Fruit fly (Drosophila melanogaster): ENCODE results near the gene Aplip1.

Gene Aplip1

DNA sequence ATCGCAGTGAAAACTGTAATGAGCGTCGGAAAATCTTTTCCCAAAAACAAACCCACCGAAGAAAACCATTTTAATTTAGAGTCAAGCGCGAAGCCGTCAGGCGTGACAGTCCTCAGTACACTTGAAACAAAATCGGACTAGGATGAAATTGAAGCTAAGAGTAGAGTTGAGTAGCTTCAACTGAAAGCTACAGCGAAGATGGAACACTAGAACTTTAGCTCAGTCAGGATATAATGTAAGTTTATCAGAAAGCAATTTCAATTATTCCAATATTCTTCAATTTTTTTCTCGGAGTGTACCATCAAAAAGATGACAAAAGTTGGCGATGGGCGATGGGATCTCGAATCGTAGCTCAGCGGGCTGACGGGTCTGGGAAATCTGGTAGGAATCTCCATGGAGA lies 20.3 kb downstream of the Aplip1 start (continued):
- TF ChIP-seq tll (GFP tag; optimal IDR thresholded peaks at IDR 0.05) (no peak), gcm (GFP tag; optimal IDR thresholded peaks at IDR 0.05) (peak; percentile 10), scrt (GFP tag; optimal IDR thresholded peaks at IDR 0.05) (no peak), bbx (GFP tag; IDR thresholded peaks at IDR 0.05; ENCODE audit: partially characterized antibody) (no peak), CG6175 (GFP tag; IDR thresholded peaks at IDR 0.05) (no peak), ranshi (GFP tag; IDR thresholded peaks at IDR 0.05) (peak; percentile 55; the same call in 1 of the 2 replicates), Mad (GFP tag; optimal IDR thresholded peaks at IDR 0.05) (no peak), CG11085 (GFP tag; IDR thresholded peaks at IDR 0.05) (no peak), Gsc (GFP tag; IDR thresholded peaks at IDR 0.05) (no peak), stwl (tag; optimal IDR thresholded peaks at IDR 0.05) (no peak), zfh1 (GFP tag; IDR thresholded peaks at IDR 0.05) (no peak), CG11398 (GFP tag; optimal IDR thresholded peaks at IDR 0.05) (no peak), CG12769 (tag; optimal IDR thresholded peaks at IDR 0.05) (peak; percentile 32), HLH54F (GFP tag; optimal IDR thresholded peaks at IDR 0.05) (no peak), cwo (GFP tag; optimal IDR thresholded peaks at IDR 0.05) (no peak), H15 (GFP tag; IDR thresholded peaks at IDR 0.05) (0 out of 3 replicates have a peak, but pooled peaks have one; percentile 37), CG30403 (GFP tag; optimal IDR thresholded peaks at IDR 0.05) (peak; percentile 45), fru (optimal IDR thresholded peaks at IDR 0.05) (no peak), slbo (GFP tag; IDR thresholded peaks at IDR 0.05) (0 out of 2 replicates have a peak, but pooled peaks have one; percentile 7), CG8944 (GFP tag; optimal IDR thresholded peaks at IDR 0.05) (no peak), exex (tag; optimal IDR thresholded peaks at IDR 0.05) (no peak), pfk (GFP tag; optimal IDR thresholded peaks at IDR 0.05) (no peak), gt (GFP tag; IDR thresholded peaks at IDR 0.05) (no peak), Hr51 (GFP tag; optimal IDR thresholded peaks at IDR 0.05) (peak in 1 of 2 experiments; percentile 46), CG10321 (GFP tag; IDR thresholded peaks at IDR 0.05) (no peak), Doc3 (GFP tag; IDR thresholded peaks at IDR 0.05; ENCODE audit: partially characterized antibody) (no peak), dan (GFP tag; IDR thresholded peaks at IDR 0.05) (no peak), CG10462 (GFP tag; optimal IDR thresholded peaks at IDR 0.05) (no peak), dysf (GFP tag; IDR thresholded peaks at IDR 0.05) (no peak), btn (GFP tag; optimal IDR thresholded peaks at IDR 0.05) (peak; percentile 47), CG1832 (GFP tag; optimal IDR thresholded peaks at IDR 0.05) (no peak), Trl (optimal IDR thresholded peaks at IDR 0.05) (no peak), Trl (GFP tag; optimal IDR thresholded peaks at IDR 0.05) (peak; percentile 2), bab2 (GFP tag; optimal IDR thresholded peaks at IDR 0.05) (peak; percentile 1), CkIIα-i1 (GFP tag; IDR thresholded peaks at IDR 0.05) (no peak), repo (GFP tag; optimal IDR thresholded peaks at IDR 0.05) (peak; percentile 1), Ets97D (GFP tag; optimal IDR thresholded peaks at IDR 0.05) (no peak), Atf3 (GFP tag; optimal IDR thresholded peaks at IDR 0.05) (no peak), jumu (GFP tag; optimal IDR thresholded peaks at IDR 0.05) (peak; percentile 32), CG2120 (GFP tag; optimal IDR thresholded peaks at IDR 0.05) (no peak), CG31441 (GFP tag; IDR thresholded peaks at IDR 0.05) (peak; percentile 48), phol (tag; optimal IDR thresholded peaks at IDR 0.05) (peak; percentile 66), CG11093 (GFP tag; IDR thresholded peaks at IDR 0.05) (no peak), Dek (tag; optimal IDR thresholded peaks at IDR 0.05) (no peak), eyg (GFP tag; optimal IDR thresholded peaks at IDR 0.05) (no peak), CG12744 (GFP tag; optimal IDR thresholded peaks at IDR 0.05) (no peak), CG3847 (GFP tag; IDR thresholded peaks at IDR 0.05) (no peak), Awh (GFP tag; IDR thresholded peaks at IDR 0.05) (no peak), fd96Cb (tag; optimal IDR thresholded peaks at IDR 0.05) (peak; percentile 67), NfI (GFP tag; optimal IDR thresholded peaks at IDR 0.05) (peak; percentile 13), CG9876 (GFP tag; optimal IDR thresholded peaks at IDR 0.05) (no peak), Side (GFP tag; optimal IDR thresholded peaks at IDR 0.05) (no peak), CG3995 (GFP tag; optimal IDR thresholded peaks at IDR 0.05) (no peak)

Measured in whole organism, embryonic.